Worm (Caenorhabditis elegans) whole organism, young adult: ENCODE measurements around the gene wrt-1.

Experiments used
- B0336.3 ChIP-seq: fragments of 200-800 bp; sonication (Bioruptor generic); IDR thresholded peaks from 2 replicates; pipeline ENCODE4 v1.3.6; 2022; ENCODE audit warnings: missing genetic modification characterization, missing compliant biosample characterization
- F37B4.10 ChIP-seq: fragments of 200-800 bp; sonication (Bioruptor generic); IDR thresholded peaks from 2 replicates; pipeline ENCODE4 v1.3.6; 2022; ENCODE audit warnings: missing genetic modification characterization, missing compliant biosample characterization
- T07F8.4 ChIP-seq: sonication (generic microtip); optimal IDR thresholded peaks from 2 replicates; lab custom pipeline; 2016; ENCODE audit warnings: mild to moderate bottlenecking, missing genetic modification characterization, moderate library complexity, missing compliant biosample characterization
- die-1 ChIP-seq: sonication (generic microtip); optimal IDR thresholded peaks from 2 replicates; lab custom pipeline; 2016; ENCODE audit warnings: missing genotype, mild to moderate bottlenecking, missing genetic modification characterization, missing compliant biosample characterization
- dpl-1 ChIP-seq: fragments of 150-350 bp; optimal IDR thresholded peaks from 2 replicates; lab custom pipeline; 2014; ENCODE audit warnings: missing biosample characterization, missing genetic modification reagents, missing genetic modification characterization
- him-1 ChIP-seq: sonication (generic microtip); optimal IDR thresholded peaks from 2 replicates; lab custom pipeline; 2016; ENCODE audit warnings: missing genotype, missing genetic modification reagents, missing genetic modification characterization, missing compliant biosample characterization
- lin-26 ChIP-seq: fragments of 200-800 bp; sonication (Bioruptor generic); IDR thresholded peaks from 2 replicates; pipeline ENCODE4 v1.3.6; 2022; ENCODE audit warnings: missing genetic modification reagents, missing genetic modification characterization, missing compliant biosample characterization
- lin-35 ChIP-seq, 3 experiments: fragments of 150-350 bp in 2 of 3; sonication (generic microtip) in 1 of 3; optimal IDR thresholded peaks; 2 replicates each; lab custom pipeline; 2014 to 2018; ENCODE audit warnings: missing biosample characterization in 3 of 3, missing genetic modification characterization in 3 of 3, missing genetic modification reagents in 3 of 3
- lsy-27 ChIP-seq: sonication (generic microtip); optimal IDR thresholded peaks from 2 replicates; lab custom pipeline; 2017; ENCODE audit warnings: missing genetic modification characterization, mild to moderate bottlenecking, missing compliant biosample characterization, antibody characterized with exemption, missing genotype, borderline replicate concordance; ENCODE audit not compliant: insufficient read depth
- sdz-38 ChIP-seq: sonication (generic microtip); optimal IDR thresholded peaks from 2 replicates; lab custom pipeline; 2016; ENCODE audit warnings: missing genotype, missing genetic modification characterization, missing compliant biosample characterization
- unc-130 ChIP-seq: sonication (generic microtip); optimal IDR thresholded peaks from 2 replicates; lab custom pipeline; 2016; ENCODE audit warnings: missing genetic modification reagents, missing genetic modification characterization, missing compliant biosample characterization

DNA sequence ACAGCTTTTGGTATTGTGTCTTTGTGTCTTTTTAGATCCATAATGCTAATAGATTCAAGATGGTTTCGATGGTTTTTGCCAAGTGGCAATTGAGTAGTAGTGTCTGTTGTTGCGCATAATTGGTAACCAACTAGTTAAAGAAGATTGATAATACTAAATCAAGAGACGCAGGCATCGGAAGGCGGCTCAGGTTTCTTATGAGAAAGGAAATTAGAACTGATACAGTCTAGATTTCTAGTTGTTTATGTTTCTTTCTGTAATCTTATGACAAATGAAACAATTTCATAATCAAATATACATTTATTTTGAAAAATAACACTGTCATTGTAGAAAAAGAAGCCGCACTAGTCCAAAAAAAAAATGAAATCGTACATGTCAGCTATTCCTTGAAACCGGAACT lies 23.0 kb downstream of the wrt-1 start, which contains the start of gene ZK1290.10:
- no peak for TF ChIP-seq T07F8.4
- TF ChIP-seq die-1 (tag; lab: Kevin White, UChicago), result no peak
- TF ChIP-seq B0336.3 (GFP tag; lab: Robert Waterston, UW), result no peak
- TF ChIP-seq F37B4.10 (GFP tag; lab: Robert Waterston, UW), result no peak
- TF ChIP-seq him-1 (tag; lab: Kevin White, UChicago), result no peak
- TF ChIP-seq lin-26 (GFP tag; lab: Robert Waterston, UW), result no peak
- no peak for TF ChIP-seq lin-35 (GFP tag; optimal IDR thresholded peaks at IDR 0.05; lab: Kevin White, UChicago)
- TF ChIP-seq sdz-38 (tag; lab: Kevin White, UChicago), result no peak
- no peak for TF ChIP-seq lsy-27 (tag; lab: Kevin White, UChicago)
- no peak for TF ChIP-seq unc-130
- TF ChIP-seq dpl-1 (GFP tag; lab: Kevin White, UChicago), result no peak
